Fruit fly (Drosophila melanogaster) whole organism, embryonic: ENCODE data around the gene NANS.

Experiments used
- Antp ChIP-seq: fragments of 200-800 bp; sonication (Bioruptor generic); optimal IDR thresholded peaks from 3 replicates; lab custom pipeline; 2016; ENCODE audit warnings: missing biosample characterization, missing genetic modification characterization
- B-H2 ChIP-seq: fragments of 200-800 bp; sonication (Bioruptor generic); optimal IDR thresholded peaks from 2 replicates; lab custom pipeline; 2018; ENCODE audit warnings: missing biosample characterization, mild to moderate bottlenecking, missing genetic modification characterization
- BtbVII ChIP-seq: fragments of 200-800 bp; sonication (Bioruptor generic); optimal IDR thresholded peaks from 3 replicates; lab custom pipeline; 2017; ENCODE audit warnings: missing biosample characterization, mild to moderate bottlenecking, missing genetic modification characterization
- CG13424 ChIP-seq: fragments of 200-800 bp; sonication (Bioruptor generic); optimal IDR thresholded peaks from 2 replicates; lab custom pipeline; 2019; ENCODE audit warnings: missing biosample characterization, mild to moderate bottlenecking, missing genetic modification characterization, moderate library complexity
- CG13894 ChIP-seq: fragments of 200-800 bp; sonication (Bioruptor generic); optimal IDR thresholded peaks from 3 replicates; lab custom pipeline; 2018; ENCODE audit warnings: missing biosample characterization, mild to moderate bottlenecking, missing genetic modification characterization, moderate library complexity
- CG15479 ChIP-seq: fragments of 200-800 bp; sonication (Bioruptor generic); optimal IDR thresholded peaks from 3 replicates; lab custom pipeline; 2019; ENCODE audit warnings: missing biosample characterization, mild to moderate bottlenecking, missing genetic modification characterization, moderate library complexity
- CG18011 ChIP-seq: fragments of 200-800 bp; sonication (Bioruptor generic); optimal IDR thresholded peaks from 2 replicates; lab custom pipeline; 2017; ENCODE audit warnings: missing biosample characterization, missing genetic modification characterization, mild to moderate bottlenecking, moderate library complexity, missing genotype
- CG2712 ChIP-seq: fragments of 200-800 bp; optimal IDR thresholded peaks from 3 replicates; lab custom pipeline; 2019; ENCODE audit warnings: missing biosample characterization, mild to moderate bottlenecking, missing genetic modification characterization, moderate library complexity
- CG3065 ChIP-seq: fragments of 200-800 bp; sonication (Bioruptor generic); optimal IDR thresholded peaks from 2 replicates; lab custom pipeline; 2016; ENCODE audit warnings: missing biosample characterization, missing genetic modification characterization
- CG3281 ChIP-seq: fragments of 200-800 bp; sonication (Bioruptor generic); optimal IDR thresholded peaks from 3 replicates; lab custom pipeline; 2017; ENCODE audit warnings: missing biosample characterization, mild to moderate bottlenecking, missing genetic modification characterization
- CG33213 ChIP-seq: fragments of 200-800 bp; sonication (Bioruptor generic); optimal IDR thresholded peaks from 3 replicates; lab custom pipeline; 2016; ENCODE audit warnings: missing biosample characterization, missing genetic modification characterization
- CG34422 ChIP-seq: fragments of 200-800 bp; sonication (Bioruptor generic); IDR thresholded peaks from 3 replicates; pipeline ENCODE4 v1.3.6; 2022; ENCODE audit warnings: missing biosample characterization, missing genetic modification characterization
- CG6272 ChIP-seq: fragments of 200-800 bp; sonication (Bioruptor generic); IDR thresholded peaks from 2 replicates; pipeline ENCODE4 v1.3.6; 2022; ENCODE audit warnings: missing biosample characterization, missing genetic modification characterization
- CG9437 ChIP-seq: fragments of 200-800 bp; sonication (Bioruptor generic); optimal IDR thresholded peaks from 2 replicates; lab custom pipeline; 2018; ENCODE audit warnings: missing biosample characterization, mild to moderate bottlenecking, missing genetic modification characterization
- Chrac-16 ChIP-seq: fragments of 200-800 bp; sonication (Bioruptor generic); optimal IDR thresholded peaks from 3 replicates; lab custom pipeline; 2016; ENCODE audit warnings: missing biosample characterization, missing genetic modification characterization
- ERR ChIP-seq: fragments of 200-800 bp; sonication (Bioruptor generic); optimal IDR thresholded peaks from 2 replicates; lab custom pipeline; 2016; ENCODE audit warnings: missing biosample characterization, missing genetic modification characterization
- Hand ChIP-seq: fragments of 200-800 bp; sonication (Bioruptor generic); optimal IDR thresholded peaks from 2 replicates; lab custom pipeline; 2017; ENCODE audit warnings: mild to moderate bottlenecking, missing biosample characterization, missing genetic modification reagents, missing genetic modification characterization
- HmgD ChIP-seq: fragments of 200-800 bp; sonication (Bioruptor generic); optimal IDR thresholded peaks from 3 replicates; lab custom pipeline; 2016; ENCODE audit warnings: missing biosample characterization, missing genetic modification characterization
- Hr3 ChIP-seq: fragments of 200-800 bp; sonication (Bioruptor generic); optimal IDR thresholded peaks from 3 replicates; lab custom pipeline; 2016; ENCODE audit warnings: missing biosample characterization, missing genetic modification characterization
- Kr ChIP-seq: fragments of 200-800 bp; sonication (Bioruptor generic); optimal IDR thresholded peaks from 2 replicates; lab custom pipeline; 2017; ENCODE audit warnings: missing biosample characterization, mild to moderate bottlenecking, missing genetic modification characterization
- Lhr ChIP-seq: fragments of 200-800 bp; sonication (Bioruptor generic); optimal IDR thresholded peaks from 3 replicates; lab custom pipeline; 2017; ENCODE audit warnings: mild to moderate bottlenecking, missing biosample characterization, missing genetic modification reagents, missing genetic modification characterization
- Oli ChIP-seq: fragments of 200-800 bp; sonication (Bioruptor generic); optimal IDR thresholded peaks from 2 replicates; lab custom pipeline; 2018; ENCODE audit warnings: missing biosample characterization, mild to moderate bottlenecking, missing genetic modification characterization, moderate library complexity
- Optix ChIP-seq: fragments of 200-800 bp; sonication (Bioruptor generic); IDR thresholded peaks from 3 replicates; pipeline ENCODE4 v1.3.6; 2022; ENCODE audit warnings: missing biosample characterization, missing genetic modification characterization
- Rx ChIP-seq: fragments of 200-800 bp; sonication (Bioruptor generic); IDR thresholded peaks from 2 replicates; pipeline ENCODE4 v1.3.6; 2022; ENCODE audit warnings: missing biosample characterization, missing genetic modification characterization
- Spps ChIP-seq: fragments of 200-800 bp; sonication (Bioruptor generic); optimal IDR thresholded peaks from 2 replicates; lab custom pipeline; 2018; ENCODE audit warnings: missing biosample characterization, mild to moderate bottlenecking, missing genetic modification characterization
- Sry-δ ChIP-seq: fragments of 200-800 bp; sonication (Bioruptor generic); optimal IDR thresholded peaks from 2 replicates; lab custom pipeline; 2016; ENCODE audit warnings: missing biosample characterization, missing genetic modification characterization
- ab ChIP-seq: fragments of 200-800 bp; sonication (Bioruptor generic); optimal IDR thresholded peaks from 2 replicates; lab custom pipeline; 2016; ENCODE audit warnings: missing biosample characterization, missing genetic modification characterization
- ac ChIP-seq: fragments of 200-800 bp; sonication (Bioruptor generic); optimal IDR thresholded peaks from 3 replicates; lab custom pipeline; 2017; ENCODE audit warnings: missing biosample characterization, mild to moderate bottlenecking, missing genetic modification characterization
- al ChIP-seq: fragments of 200-800 bp; sonication (Bioruptor generic); IDR thresholded peaks from 2 replicates; pipeline ENCODE4 v1.3.6; 2022; ENCODE audit warnings: missing biosample characterization, missing genetic modification characterization
- chinmo ChIP-seq: fragments of 200-800 bp; sonication (Bioruptor generic); IDR thresholded peaks from 4 replicates; pipeline ENCODE4 v1.3.6; 2022; ENCODE audit warnings: missing biosample characterization, missing genetic modification characterization; ENCODE audit not compliant: partially characterized antibody
- croc ChIP-seq: fragments of 200-800 bp; sonication (Bioruptor generic); conservative IDR thresholded peaks from 3 replicates; pipeline ENCODE4 v1.3.6; 2022; ENCODE audit warnings: missing biosample characterization, missing genetic modification characterization
- crol ChIP-seq: fragments of 200-800 bp; sonication (Bioruptor generic); IDR thresholded peaks from 2 replicates; pipeline ENCODE4 v1.3.6; 2022; ENCODE audit warnings: missing biosample characterization, missing genetic modification characterization
- dan ChIP-seq: fragments of 200-800 bp; sonication (Bioruptor generic); IDR thresholded peaks from 2 replicates; pipeline ENCODE4 v1.3.6; 2022; ENCODE audit warnings: missing biosample characterization, missing genetic modification characterization
- dpn ChIP-seq, 2 experiments: fragments of 200-800 bp; sonication (Bioruptor generic); optimal IDR thresholded peaks; 3 replicates each; lab custom pipeline; 2016; ENCODE audit warnings: missing biosample characterization in 2 of 2, missing genetic modification characterization in 2 of 2
- ems ChIP-seq: fragments of 200-800 bp; sonication (Bioruptor generic); optimal IDR thresholded peaks from 3 replicates; lab custom pipeline; 2016; ENCODE audit warnings: missing biosample characterization, missing genetic modification characterization
- eve ChIP-seq, 2 experiments: fragments of >200 bp; optimal IDR thresholded peaks; 2 replicates each; lab custom pipeline; 2017; ENCODE audit warnings: missing biosample characterization in 2 of 2, missing genetic modification characterization in 2 of 2
- kni ChIP-seq: fragments of 200-800 bp; sonication (Bioruptor generic); optimal IDR thresholded peaks from 3 replicates; lab custom pipeline; 2017; ENCODE audit warnings: mild to moderate bottlenecking, missing biosample characterization, missing genetic modification reagents, missing genetic modification characterization
- maf-S ChIP-seq: fragments of 200-800 bp; sonication (Bioruptor generic); optimal IDR thresholded peaks from 2 replicates; lab custom pipeline; 2016; ENCODE audit warnings: missing biosample characterization, missing genetic modification characterization
- nmo ChIP-seq: fragments of 200-800 bp; sonication (Bioruptor generic); optimal IDR thresholded peaks from 2 replicates; lab custom pipeline; 2018; ENCODE audit warnings: missing biosample characterization, mild to moderate bottlenecking, missing genetic modification characterization, moderate library complexity
- oc ChIP-seq: fragments of 200-800 bp; sonication (Bioruptor generic); optimal IDR thresholded peaks from 2 replicates; lab custom pipeline; 2018; ENCODE audit warnings: missing biosample characterization, mild to moderate bottlenecking, missing genetic modification characterization, moderate library complexity
- prd ChIP-seq, 3 experiments: fragments of >200 bp in 2 of 3; fragments of 200-800 bp in 1 of 3; sonication (Bioruptor generic) in 1 of 3; optimal IDR thresholded peaks in 2 of 3; IDR thresholded peaks in 1 of 3; 2 replicates in 2 of 3; 3 replicates in 1 of 3; pipeline versions ENCODE4 v1.3.6 to Lab custom; 2017 to 2022; ENCODE audit warnings: missing biosample characterization in 1 of 3, missing genetic modification characterization in 1 of 3
- run ChIP-seq: fragments of 200-800 bp; sonication (Bioruptor generic); optimal IDR thresholded peaks from 3 replicates; lab custom pipeline; 2018; ENCODE audit warnings: missing biosample characterization, mild to moderate bottlenecking, missing genetic modification characterization
- sima ChIP-seq: fragments of 200-800 bp; sonication (Bioruptor generic); optimal IDR thresholded peaks from 2 replicates; lab custom pipeline; 2016; ENCODE audit warnings: missing biosample characterization, missing genetic modification characterization
- slou ChIP-seq: fragments of 200-800 bp; sonication (Bioruptor generic); optimal IDR thresholded peaks from 3 replicates; lab custom pipeline; 2016; ENCODE audit warnings: missing biosample characterization, missing genetic modification characterization
- sqz ChIP-seq: fragments of 200-800 bp; sonication (Bioruptor generic); optimal IDR thresholded peaks from 3 replicates; lab custom pipeline; 2018; ENCODE audit warnings: missing biosample characterization, mild to moderate bottlenecking, missing genetic modification characterization
- tll ChIP-seq, 2 experiments: fragments of 200-800 bp in 1 of 2; fragments of >200 bp in 1 of 2; sonication (Bioruptor generic) in 1 of 2; optimal IDR thresholded peaks; 2 replicates each; lab custom pipeline; 2017 to 2019; ENCODE audit warnings: missing biosample characterization in 2 of 2, missing genetic modification characterization in 2 of 2, mild to moderate bottlenecking in 1 of 2, moderate library complexity in 1 of 2
- trem ChIP-seq: fragments of 200-800 bp; optimal IDR thresholded peaks from 3 replicates; lab custom pipeline; 2019; ENCODE audit warnings: missing biosample characterization, mild to moderate bottlenecking, missing genetic modification characterization, moderate library complexity
- ttk ChIP-seq: fragments of 200-800 bp; sonication (Bioruptor generic); IDR thresholded peaks from 2 replicates; pipeline ENCODE4 v2.1.2; 2022; ENCODE audit warnings: missing biosample characterization, missing genetic modification characterization
- tx ChIP-seq: fragments of 200-800 bp; sonication (Bioruptor generic); optimal IDR thresholded peaks from 2 replicates; lab custom pipeline; 2016; ENCODE audit warnings: missing biosample characterization, missing genetic modification characterization
- wor ChIP-seq: fragments of 200-800 bp; sonication (Bioruptor generic); IDR thresholded peaks from 2 replicates; pipeline ENCODE4 v1.3.6; 2022; ENCODE audit warnings: missing biosample characterization, missing genetic modification characterization

NANS gene

dm6 chr3R:12401672-12402296 is 24.6 kb upstream of the NANS start, which contains the start of gene DNAlig3 (continued):
- no peak for TF ChIP-seq ERR
- TF ChIP-seq ems (GFP tag; lab: Kevin White, UChicago) = no peak
- no peak for TF ChIP-seq maf-S (GFP tag; lab: Kevin White, UChicago)
- 0 out of 4 replicates have a peak, but pooled peaks have one; percentile 27 for TF ChIP-seq chinmo (GFP tag; lab: Robert Waterston, UW)
- no peak for TF ChIP-seq crol (GFP tag; lab: Robert Waterston, UW)
- TF ChIP-seq CG3281 = no peak
- TF ChIP-seq HmgD (GFP tag; lab: Kevin White, UChicago) = peak; percentile 8
- TF ChIP-seq sqz (GFP tag; lab: Kevin White, UChicago) = no peak
- no peak for TF ChIP-seq sima (GFP tag; lab: Kevin White, UChicago)
- TF ChIP-seq oc (tag; lab: Kevin White, UChicago) = no peak
- no peak for TF ChIP-seq dan (GFP tag; lab: Robert Waterston, UW)
- TF ChIP-seq CG9437 (GFP tag; lab: Kevin White, UChicago) = no peak
- no peak for TF ChIP-seq Spps (tag; lab: Kevin White, UChicago)
- no peak; the same call in 2 of the 3 replicates for TF ChIP-seq CG34422
- no peak for TF ChIP-seq CG18011 (GFP tag; lab: Kevin White, UChicago)
- no peak for TF ChIP-seq ab (GFP tag; lab: Kevin White, UChicago)
- TF ChIP-seq Chrac-16 (GFP tag; lab: Kevin White, UChicago) = no peak
- no peak for TF ChIP-seq nmo (GFP tag; lab: Kevin White, UChicago)
- TF ChIP-seq slou (GFP tag; lab: Kevin White, UChicago) = no peak
- no peak for TF ChIP-seq eve (GFP tag; optimal IDR thresholded peaks at IDR 0.05; lab: Kevin White, UChicago)
- no peak for TF ChIP-seq CG2712 (tag; lab: Kevin White, UChicago)
- TF ChIP-seq run (tag; lab: Kevin White, UChicago) = no peak
- no peak for TF ChIP-seq B-H2 (GFP tag; lab: Kevin White, UChicago)
- no peak for TF ChIP-seq Rx (GFP tag; lab: Robert Waterston, UW)
- TF ChIP-seq croc (GFP tag; lab: Robert Waterston, UW) = no peak
- TF ChIP-seq CG15479 (GFP tag; lab: Kevin White, UChicago) = no peak
- TF ChIP-seq CG13424 = no peak
- no peak for TF ChIP-seq tx (GFP tag; lab: Kevin White, UChicago)
- no peak for TF ChIP-seq Lhr
- TF ChIP-seq Antp (GFP tag; lab: Kevin White, UChicago) = no peak
- TF ChIP-seq trem (tag; lab: Kevin White, UChicago) = peak; percentile 23
- TF ChIP-seq ttk = no peak
- no peak for TF ChIP-seq al
- no peak for TF ChIP-seq CG6272
- TF ChIP-seq prd (optimal IDR thresholded peaks at IDR 0.05; lab: Kevin White, UChicago) = no peak
- TF ChIP-seq prd (GFP tag; IDR thresholded peaks at IDR 0.05; lab: Robert Waterston, UW) = no peak
- no peak for TF ChIP-seq Hand (GFP tag; lab: Kevin White, UChicago)
- TF ChIP-seq dpn (GFP tag; optimal IDR thresholded peaks at IDR 0.05; lab: Kevin White, UChicago) = no peak
- TF ChIP-seq CG33213 (GFP tag; lab: Kevin White, UChicago) = no peak
- TF ChIP-seq kni = peak; percentile 44
- TF ChIP-seq wor = no peak
- TF ChIP-seq ac (GFP tag; lab: Kevin White, UChicago) = no peak
- no peak for TF ChIP-seq Oli (tag; lab: Kevin White, UChicago)
- TF ChIP-seq CG13894 = no peak
- TF ChIP-seq tll (GFP tag; optimal IDR thresholded peaks at IDR 0.05; lab: Kevin White, UChicago) = peak in 1 of 2 experiments; percentile 62
- TF ChIP-seq Kr (GFP tag; lab: Kevin White, UChicago) = no peak
- TF ChIP-seq Sry-δ (GFP tag; lab: Kevin White, UChicago) = peak; percentile 22
- TF ChIP-seq BtbVII (GFP tag; lab: Kevin White, UChicago) = no peak
- no peak for TF ChIP-seq CG3065 (GFP tag; lab: Kevin White, UChicago)
- TF ChIP-seq Hr3 (GFP tag; lab: Kevin White, UChicago) = no peak
- TF ChIP-seq Optix (GFP tag; lab: Robert Waterston, UW) = no peak
